Worm (Caenorhabditis elegans) whole organism, late embryonic: ENCODE data around the gene T04C12.9.

Experiments used
- K02D7.2 ChIP-seq: sonication (generic microtip); optimal IDR thresholded peaks from 2 replicates; lab custom pipeline; 2017; ENCODE audit warnings: mild to moderate bottlenecking, missing genetic modification characterization, missing compliant biosample characterization
- Y22D7AL.16 ChIP-seq: sonication (generic microtip); optimal IDR thresholded peaks from 2 replicates; lab custom pipeline; 2016; ENCODE audit warnings: missing genetic modification characterization, missing compliant biosample characterization
- ama-1 ChIP-seq: fragments of 150-350 bp; optimal IDR thresholded peaks from 2 replicates; lab custom pipeline; 2014
- ceh-14 ChIP-seq: sonication (generic microtip); optimal IDR thresholded peaks from 2 replicates; lab custom pipeline; 2016; ENCODE audit warnings: missing genotype, missing genetic modification characterization, missing compliant biosample characterization
- ceh-19 ChIP-seq: fragments of 200-800 bp; sonication (Bioruptor generic); optimal IDR thresholded peaks from 2 replicates; lab custom pipeline; 2018; ENCODE audit warnings: mild to moderate bottlenecking, missing genetic modification characterization, missing compliant biosample characterization
- ceh-22 ChIP-seq: sonication (generic microtip); optimal IDR thresholded peaks from 2 replicates; lab custom pipeline; 2017; ENCODE audit warnings: missing biosample characterization, missing genetic modification characterization
- ceh-24 ChIP-seq: sonication (generic microtip); optimal IDR thresholded peaks from 2 replicates; lab custom pipeline; 2016; ENCODE audit warnings: mild to moderate bottlenecking, missing genetic modification characterization, missing compliant biosample characterization
- ceh-34 ChIP-seq: sonication (generic microtip); optimal IDR thresholded peaks from 2 replicates; lab custom pipeline; 2016; ENCODE audit warnings: mild to moderate bottlenecking, missing genetic modification characterization, missing compliant biosample characterization
- dve-1 ChIP-seq: sonication (generic microtip); optimal IDR thresholded peaks from 2 replicates; lab custom pipeline; 2017; ENCODE audit warnings: antibody characterized with exemption, mild to moderate bottlenecking, missing genetic modification characterization, missing compliant biosample characterization
- elt-2 ChIP-seq: sonication (generic microtip); optimal IDR thresholded peaks from 2 replicates; lab custom pipeline; 2016; ENCODE audit warnings: missing genetic modification reagents, missing genetic modification characterization, missing compliant biosample characterization
- elt-4 ChIP-seq: sonication (generic microtip); optimal IDR thresholded peaks from 2 replicates; lab custom pipeline; 2016; ENCODE audit warnings: missing genetic modification characterization, missing compliant biosample characterization
- gmeb-2 ChIP-seq: sonication (generic microtip); optimal IDR thresholded peaks from 2 replicates; lab custom pipeline; 2016; ENCODE audit warnings: missing genetic modification characterization, inconsistent platforms, missing compliant biosample characterization
- hlh-13 ChIP-seq: fragments of 200-800 bp; sonication (Bioruptor generic); optimal IDR thresholded peaks from 2 replicates; lab custom pipeline; 2018; ENCODE audit warnings: mild to moderate bottlenecking, missing genetic modification characterization, missing compliant biosample characterization
- hlh-15 ChIP-seq: sonication (generic microtip); optimal IDR thresholded peaks from 2 replicates; lab custom pipeline; 2016; ENCODE audit warnings: missing genetic modification characterization, missing compliant biosample characterization
- hlh-6 ChIP-seq: sonication (generic microtip); optimal IDR thresholded peaks from 2 replicates; lab custom pipeline; 2016; ENCODE audit warnings: missing genotype, missing genetic modification characterization, missing compliant biosample characterization
- madf-2 ChIP-seq: sonication (generic microtip); optimal IDR thresholded peaks from 2 replicates; lab custom pipeline; 2017; ENCODE audit warnings: missing genetic modification characterization, missing compliant biosample characterization
- nfya-1 ChIP-seq: sonication (generic microtip); optimal IDR thresholded peaks from 2 replicates; lab custom pipeline; 2017; ENCODE audit warnings: missing genetic modification characterization, mild to moderate bottlenecking, missing compliant biosample characterization, antibody characterized with exemption, moderate library complexity
- nhr-232 ChIP-seq: sonication (generic microtip); optimal IDR thresholded peaks from 2 replicates; lab custom pipeline; 2016; ENCODE audit warnings: missing genetic modification characterization, missing compliant biosample characterization
- npax-4 ChIP-seq: sonication (generic microtip); optimal IDR thresholded peaks from 2 replicates; lab custom pipeline; 2016; ENCODE audit warnings: missing genetic modification characterization, missing compliant biosample characterization
- odd-2 ChIP-seq: sonication (generic microtip); optimal IDR thresholded peaks from 2 replicates; lab custom pipeline; 2017; ENCODE audit warnings: antibody characterized with exemption, mild to moderate bottlenecking, missing genetic modification characterization, missing compliant biosample characterization
- pag-3 ChIP-seq: sonication (generic microtip); optimal IDR thresholded peaks from 2 replicates; lab custom pipeline; 2016; ENCODE audit warnings: missing compliant biosample characterization, missing genetic modification characterization, borderline replicate concordance
- pha-2 ChIP-seq: sonication (generic microtip); optimal IDR thresholded peaks from 2 replicates; lab custom pipeline; 2017; ENCODE audit warnings: mild to moderate bottlenecking, missing genetic modification characterization, missing compliant biosample characterization
- pha-4 ChIP-seq: fragments of 150-350 bp; optimal IDR thresholded peaks from 2 replicates; lab custom pipeline; 2018; ENCODE audit warnings: missing biosample characterization, missing genetic modification reagents, missing genetic modification characterization
- pros-1 ChIP-seq: fragments of 150-350 bp; optimal IDR thresholded peaks from 2 replicates; lab custom pipeline; 2014; ENCODE audit warnings: missing biosample characterization, missing genetic modification reagents, missing genetic modification characterization
- sdc-2 ChIP-seq: sonication (generic microtip); optimal IDR thresholded peaks from 2 replicates; lab custom pipeline; 2016; ENCODE audit warnings: missing genotype, missing genetic modification characterization, missing compliant biosample characterization
- sox-4 ChIP-seq: sonication (generic microtip); optimal IDR thresholded peaks from 2 replicates; lab custom pipeline; 2017; ENCODE audit warnings: mild to moderate bottlenecking, missing genetic modification characterization, inconsistent platforms, missing compliant biosample characterization
- syd-9 ChIP-seq: sonication (generic microtip); optimal IDR thresholded peaks from 2 replicates; lab custom pipeline; 2016; ENCODE audit warnings: mild to moderate bottlenecking, missing genetic modification characterization, moderate library complexity, missing compliant biosample characterization
- tbx-2 ChIP-seq: sonication (generic microtip); optimal IDR thresholded peaks from 2 replicates; lab custom pipeline; 2016; ENCODE audit warnings: missing genetic modification characterization, missing compliant biosample characterization
- ttx-3 ChIP-seq: sonication (generic microtip); optimal IDR thresholded peaks from 2 replicates; lab custom pipeline; 2016; ENCODE audit warnings: missing genetic modification reagents, missing genetic modification characterization, missing compliant biosample characterization
- unc-3 ChIP-seq, 2 experiments: fragments of 200-800 bp in 1 of 2; sonication (Bioruptor generic) in 1 of 2; sonication (generic microtip) in 1 of 2; conservative IDR thresholded peaks in 1 of 2; optimal IDR thresholded peaks in 1 of 2; 2 replicates each; pipeline versions ENCODE4 v1.3.6 to Lab custom; 2016 to 2022; ENCODE audit warnings: missing compliant biosample characterization in 2 of 2, missing genetic modification characterization in 2 of 2, missing genetic modification reagents in 1 of 2
- unc-42 ChIP-seq: sonication (generic microtip); optimal IDR thresholded peaks from 2 replicates; lab custom pipeline; 2016; ENCODE audit warnings: missing genotype, missing genetic modification characterization, missing compliant biosample characterization
- ztf-16 ChIP-seq: sonication (generic microtip); optimal IDR thresholded peaks from 2 replicates; lab custom pipeline; 2017; ENCODE audit warnings: missing genetic modification characterization, missing compliant biosample characterization

The T04C12.9 gene

ce11 chrV:11014758-11015157 is 48.3 kb downstream of the T04C12.9 start:
- TF ChIP-seq Y22D7AL.16 (tag; lab: Kevin White, UChicago) (no peak), ztf-16 (tag; lab: Kevin White, UChicago) (no peak), elt-4 (tag; lab: Kevin White, UChicago) (no peak), ama-1 (lab: Kevin White, UChicago) (no peak), madf-2 (tag; lab: Kevin White, UChicago) (no peak)

ce11 chrV:11013179-11013578 is 49.8 kb downstream of the T04C12.9 start:
- TF ChIP-seq pha-2 (tag; lab: Kevin White, UChicago), result no peak
- TF ChIP-seq ceh-19 (GFP tag; lab: Kevin White, UChicago), result no peak
- no peak for TF ChIP-seq K02D7.2
- TF ChIP-seq ttx-3 (tag; lab: Kevin White, UChicago), result no peak
- TF ChIP-seq npax-4 (tag; lab: Kevin White, UChicago), result no peak
- TF ChIP-seq elt-4 (tag; lab: Kevin White, UChicago), result no peak
- no peak for TF ChIP-seq ceh-14
- TF ChIP-seq odd-2 (tag; lab: Kevin White, UChicago), result no peak
- TF ChIP-seq unc-3 (GFP tag; conservative IDR thresholded peaks at IDR 0.05; lab: Robert Waterston, UW), result no peak
- no peak for TF ChIP-seq unc-3 (tag; optimal IDR thresholded peaks at IDR 0.05; lab: Kevin White, UChicago)
- no peak for TF ChIP-seq ztf-16 (tag; lab: Kevin White, UChicago)
- no peak for TF ChIP-seq nhr-232 (tag; lab: Kevin White, UChicago)
- TF ChIP-seq elt-2, result no peak

ce11 chrV:11012419-11012818 is 50.6 kb downstream of the T04C12.9 start, which contains the start of gene C13G3.1:
C13G3.1 (minus strand) TSS chrV:11012465.
- TF ChIP-seq hlh-13 (GFP tag; lab: Kevin White, UChicago) (no peak), pros-1 (tag; lab: Kevin White, UChicago) (no peak), elt-2 (no peak), dve-1 (tag; lab: Kevin White, UChicago) (no peak), sox-4 (tag; lab: Kevin White, UChicago) (no peak), hlh-15 (tag; lab: Kevin White, UChicago) (no peak), ceh-22 (tag; lab: Kevin White, UChicago) (no peak), ceh-34 (tag; lab: Kevin White, UChicago) (no peak), odd-2 (tag; lab: Kevin White, UChicago) (no peak), pha-4 (no peak), sdc-2 (tag; lab: Kevin White, UChicago) (no peak), gmeb-2 (tag; lab: Kevin White, UChicago) (no peak), unc-42 (no peak), hlh-6 (no peak), pag-3 (tag; lab: Kevin White, UChicago) (no peak), nfya-1 (tag; lab: Kevin White, UChicago) (no peak), syd-9 (no peak), npax-4 (tag; lab: Kevin White, UChicago) (no peak), ceh-24 (tag; lab: Kevin White, UChicago) (no peak), tbx-2 (tag; lab: Kevin White, UChicago) (no peak)
